Fruit fly (Drosophila melanogaster) whole organism, adult: ENCODE results near the gene Osi14.

ENCODE experiments used
- CG11617 ChIP-seq: fragments of 200-800 bp; sonication (Bioruptor generic); optimal IDR thresholded peaks from 2 replicates; lab custom pipeline; 2017; ENCODE audit warnings: mild to moderate bottlenecking, missing biosample characterization, missing genetic modification reagents, missing genetic modification characterization
- CG1620 ChIP-seq: fragments of 200-800 bp; sonication (Bioruptor generic); optimal IDR thresholded peaks from 2 replicates; lab custom pipeline; 2016; ENCODE audit warnings: missing biosample characterization, missing genetic modification characterization
- CG7045 ChIP-seq: fragments of 200-800 bp; sonication (Bioruptor generic); optimal IDR thresholded peaks from 2 replicates; lab custom pipeline; 2017; ENCODE audit warnings: missing biosample characterization, mild to moderate bottlenecking, missing genetic modification characterization
- CG7101 ChIP-seq: fragments of 200-800 bp; sonication (Bioruptor generic); optimal IDR thresholded peaks from 2 replicates; lab custom pipeline; 2018; ENCODE audit warnings: missing biosample characterization, mild to moderate bottlenecking, missing genetic modification characterization, moderate library complexity
- Clk ChIP-seq: fragments of 200-800 bp; sonication (Bioruptor generic); optimal IDR thresholded peaks from 2 replicates; lab custom pipeline; 2017; ENCODE audit warnings: missing biosample characterization, missing genetic modification characterization
- tj ChIP-seq: fragments of 200-800 bp; sonication (Bioruptor generic); optimal IDR thresholded peaks from 3 replicates; lab custom pipeline; 2017; ENCODE audit warnings: missing biosample characterization, mild to moderate bottlenecking, missing genetic modification characterization, moderate library complexity

dm6 chr3R:6301257-6301839, 2.4 kb downstream of the Osi14 start, which contains the start of gene Osi15:
- TF ChIP-seq CG7101 (tag; lab: Kevin White, UChicago) (no peak), CG11617 (GFP tag; lab: Kevin White, UChicago) (no peak), CG1620 (GFP tag; lab: Kevin White, UChicago) (no peak), CG7045 (GFP tag; lab: Kevin White, UChicago) (no peak), Clk (GFP tag; lab: Kevin White, UChicago) (no peak), tj (GFP tag; lab: Kevin White, UChicago) (no peak)
